Worm (Caenorhabditis elegans) whole organism, L1 larva: ENCODE measurements around the gene T21B4.15.

ENCODE experiments used
- C34B4.2 ChIP-seq: sonication (generic microtip); optimal IDR thresholded peaks from 2 replicates; lab custom pipeline; 2017; ENCODE audit warnings: mild to moderate bottlenecking, missing genetic modification characterization, missing compliant biosample characterization
- Y116A8C.19 ChIP-seq: sonication (generic microtip); optimal IDR thresholded peaks from 2 replicates; lab custom pipeline; 2016; ENCODE audit warnings: missing compliant biosample characterization, missing genetic modification characterization, borderline replicate concordance
- aha-1 ChIP-seq: fragments of 150-350 bp; optimal IDR thresholded peaks from 2 replicates; lab custom pipeline; 2014; ENCODE audit warnings: missing biosample characterization, missing genetic modification characterization
- aly-2 ChIP-seq: fragments of 150-350 bp; optimal IDR thresholded peaks from 2 replicates; lab custom pipeline; 2014; ENCODE audit warnings: missing biosample characterization, missing genetic modification characterization
- ama-1 ChIP-seq: fragments of 150-350 bp; optimal IDR thresholded peaks from 2 replicates; lab custom pipeline; 2014
- ceh-63 ChIP-seq: fragments of 200-800 bp; sonication (Bioruptor generic); optimal IDR thresholded peaks from 2 replicates; lab custom pipeline; 2018; ENCODE audit warnings: mild to moderate bottlenecking, missing genetic modification characterization, missing compliant biosample characterization
- ceh-82 ChIP-seq, 3 experiments: fragments of 150-350 bp in 1 of 3; sonication (generic microtip) in 2 of 3; optimal IDR thresholded peaks; 2 replicates each; lab custom pipeline; 2014 to 2017; ENCODE audit warnings: missing biosample characterization in 3 of 3, missing genetic modification characterization in 3 of 3
- ceh-88 ChIP-seq: fragments of 200-800 bp; sonication (Bioruptor generic); IDR thresholded peaks from 2 replicates; pipeline ENCODE4 v1.3.6; 2022; ENCODE audit warnings: missing genetic modification characterization, missing compliant biosample characterization
- ceh-90 ChIP-seq: sonication (generic microtip); optimal IDR thresholded peaks from 2 replicates; lab custom pipeline; 2016; ENCODE audit warnings: missing genetic modification characterization, missing compliant biosample characterization
- dpl-1 ChIP-seq, 3 experiments: fragments of 150-350 bp in 2 of 3; sonication (generic microtip) in 1 of 3; optimal IDR thresholded peaks; 2 replicates each; lab custom pipeline; 2014 to 2017; ENCODE audit warnings: missing biosample characterization in 3 of 3, missing genetic modification characterization in 3 of 3, missing genetic modification reagents in 3 of 3
- efl-1 ChIP-seq, 4 experiments: fragments of 150-350 bp; optimal IDR thresholded peaks in 3 of 4; peaks in 1 of 4; 1 replicate in 1 of 4; 2 replicates in 3 of 4; lab custom pipeline; 2014; ENCODE audit warnings: missing biosample characterization in 2 of 4, missing genetic modification characterization in 2 of 4, missing genetic modification reagents in 2 of 4
- egl-27 ChIP-seq, 2 experiments: fragments of 150-350 bp in 1 of 2; sonication (generic microtip); optimal IDR thresholded peaks; 3 replicates each; lab custom pipeline; 2017 to 2018; ENCODE audit warnings: missing biosample characterization in 2 of 2, missing genetic modification characterization in 2 of 2, missing genetic modification reagents in 2 of 2
- elt-2 ChIP-seq: sonication (generic microtip); optimal IDR thresholded peaks from 2 replicates; lab custom pipeline; 2016; ENCODE audit warnings: missing genetic modification characterization, mild to moderate bottlenecking, inconsistent platforms, missing compliant biosample characterization, missing genetic modification reagents
- elt-3 ChIP-seq, 6 experiments: fragments of 150-350 bp in 1 of 6; sonication (generic microtip); optimal IDR thresholded peaks; 2 replicates each; lab custom pipeline; 2017 to 2018; ENCODE audit warnings: missing biosample characterization in 6 of 6, missing genetic modification characterization in 6 of 6, inconsistent platforms in 1 of 6
- fkh-10 ChIP-seq: sonication (generic microtip); optimal IDR thresholded peaks from 2 replicates; lab custom pipeline; 2017; ENCODE audit warnings: missing biosample characterization, missing genetic modification reagents, missing genetic modification characterization
- fkh-4 ChIP-seq: sonication (generic microtip); optimal IDR thresholded peaks from 2 replicates; lab custom pipeline; 2016; ENCODE audit warnings: missing compliant biosample characterization, missing genetic modification characterization, borderline replicate concordance
- grh-1 ChIP-seq: fragments of 200-800 bp; sonication (Bioruptor generic); IDR thresholded peaks from 2 replicates; pipeline ENCODE4 v1.3.6; 2022; ENCODE audit warnings: missing genetic modification reagents, missing genetic modification characterization, missing compliant biosample characterization
- hpl-2 ChIP-seq: fragments of 150-350 bp; optimal IDR thresholded peaks from 2 replicates; lab custom pipeline; 2014; ENCODE audit warnings: missing biosample characterization, missing genetic modification reagents, missing genetic modification characterization
- jun-1 ChIP-seq: fragments of 150-350 bp; optimal IDR thresholded peaks from 2 replicates; lab custom pipeline; 2014; ENCODE audit warnings: missing biosample characterization, missing genetic modification reagents, missing genetic modification characterization
- lin-15B ChIP-seq: fragments of 150-350 bp; sonication (generic microtip); optimal IDR thresholded peaks from 3 replicates; lab custom pipeline; 2014; ENCODE audit warnings: missing biosample characterization, missing genetic modification characterization
- lir-3 ChIP-seq: sonication (generic microtip); optimal IDR thresholded peaks from 2 replicates; lab custom pipeline; 2016; ENCODE audit warnings: mild to moderate bottlenecking, missing genetic modification characterization, moderate library complexity, missing compliant biosample characterization; ENCODE audit not compliant: poor library complexity
- mdl-1 ChIP-seq, 2 experiments: fragments of 150-350 bp; optimal IDR thresholded peaks; 2 replicates each; lab custom pipeline; 2014 to 2017; ENCODE audit warnings: missing biosample characterization in 2 of 2, missing genetic modification characterization in 2 of 2, inconsistent platforms in 1 of 2
- mep-1 ChIP-seq: fragments of 150-350 bp; optimal IDR thresholded peaks from 2 replicates; lab custom pipeline; 2014; ENCODE audit warnings: missing biosample characterization, missing genetic modification characterization
- nhr-11 ChIP-seq: fragments of 150-350 bp; optimal IDR thresholded peaks from 2 replicates; lab custom pipeline; 2014; ENCODE audit warnings: missing biosample characterization, missing genetic modification characterization
- nhr-28 ChIP-seq: fragments of 150-350 bp; optimal IDR thresholded peaks from 2 replicates; lab custom pipeline; 2014; ENCODE audit warnings: missing biosample characterization, missing genetic modification characterization
- nhr-84 ChIP-seq: sonication (generic microtip); optimal IDR thresholded peaks from 2 replicates; lab custom pipeline; 2017; ENCODE audit warnings: missing biosample characterization, missing genetic modification characterization
- nhr-85 ChIP-seq: sonication (generic microtip); peaks from one replicate; lab custom pipeline; 2016; ENCODE audit warnings: missing genetic modification characterization, inconsistent platforms, missing compliant biosample characterization
- pqm-1 ChIP-seq: sonication (generic microtip); optimal IDR thresholded peaks from 3 replicates; lab custom pipeline; 2017; ENCODE audit warnings: missing biosample characterization, missing genetic modification characterization
- skn-1 ChIP-seq: fragments of 150-350 bp; optimal IDR thresholded peaks from 2 replicates; lab custom pipeline; 2014; ENCODE audit warnings: missing biosample characterization, missing genetic modification characterization
- snpc-4 ChIP-seq: fragments of 150-350 bp; optimal IDR thresholded peaks from 2 replicates; lab custom pipeline; 2014; ENCODE audit warnings: missing biosample characterization, missing genetic modification characterization
- sptf-1 ChIP-seq: fragments of 150-350 bp; optimal IDR thresholded peaks from 2 replicates; lab custom pipeline; 2014; ENCODE audit warnings: missing biosample characterization, missing genetic modification characterization
- swsn-7 ChIP-seq: sonication (generic microtip); optimal IDR thresholded peaks from 2 replicates; lab custom pipeline; 2016; ENCODE audit warnings: missing genetic modification characterization, missing compliant biosample characterization
- tlp-1 ChIP-seq: fragments of 150-350 bp; optimal IDR thresholded peaks from 2 replicates; lab custom pipeline; 2014; ENCODE audit warnings: missing biosample characterization, missing genetic modification characterization
- unc-130 ChIP-seq: fragments of 150-350 bp; optimal IDR thresholded peaks from 2 replicates; lab custom pipeline; 2017; ENCODE audit warnings: missing biosample characterization, missing genetic modification characterization, inconsistent platforms
- unc-30 ChIP-seq: sonication (generic microtip); optimal IDR thresholded peaks from 2 replicates; lab custom pipeline; 2017; ENCODE audit warnings: missing biosample characterization, missing genetic modification characterization
- unc-62 ChIP-seq: fragments of 150-350 bp; optimal IDR thresholded peaks from 2 replicates; lab custom pipeline; 2014; ENCODE audit warnings: missing biosample characterization, missing genetic modification reagents, missing genetic modification characterization
- unc-98 ChIP-seq: fragments of 200-800 bp; sonication (Bioruptor generic); IDR thresholded peaks from 2 replicates; pipeline ENCODE4 v1.3.6; 2022; ENCODE audit warnings: missing genetic modification characterization, missing compliant biosample characterization
- ztf-4 ChIP-seq: fragments of 150-350 bp; optimal IDR thresholded peaks from 2 replicates; lab custom pipeline; 2014; ENCODE audit warnings: missing biosample characterization, missing genetic modification characterization

Gene T21B4.15

ce11 chrII:12460602-12461453 lies 29.2 kb upstream of the T21B4.15 start, which contains the start of gene tag-280:
Gene tag-280, plus strand, starts transcription at chrII:12460652.
- TF ChIP-seq efl-1 (optimal IDR thresholded peaks at IDR 0.05; lab: Kevin White, UChicago): no peak
- peak in 1 of 2 experiments; percentile 59 for TF ChIP-seq efl-1 (GFP tag; optimal IDR thresholded peaks at IDR 0.05 in 1 of 2; lab: Kevin White, UChicago)
- TF ChIP-seq elt-3 (tag; optimal IDR thresholded peaks at IDR 0.05; lab: Kevin White, UChicago): no peak
- TF ChIP-seq, all 84 proteins: peak for 1

ce11 chrII:12462244-12462643 lies 27.8 kb upstream of the T21B4.15 start, which contains the start of gene F15A4.2:
Gene F15A4.2, plus strand, starts transcription at chrII:12462544.
- TF ChIP-seq pqm-1 (tag; lab: Kevin White, UChicago) (no peak), ceh-88 (GFP tag; lab: Robert Waterston, UW) (no peak), fkh-10 (GFP tag; lab: Kevin White, UChicago) (no peak)

ce11 chrII:12465557-12465956 lies 24.4 kb upstream of the T21B4.15 start, which contains the start of gene sre-37:
Gene sre-37, plus strand, starts transcription at chrII:12465857.
- TF ChIP-seq nhr-85: no peak
- no peak for TF ChIP-seq unc-130 (tag; lab: Kevin White, UChicago)
- no peak for TF ChIP-seq unc-98
- TF ChIP-seq C34B4.2: no peak
- TF ChIP-seq elt-2: no peak
- TF ChIP-seq ama-1: no peak
- TF ChIP-seq egl-27 (tag; optimal IDR thresholded peaks at IDR 0.05; lab: Kevin White, UChicago): no peak
- TF ChIP-seq Y116A8C.19 (tag; lab: Kevin White, UChicago): no peak
- TF ChIP-seq mep-1: no peak
- no peak for TF ChIP-seq ceh-63 (GFP tag; lab: Kevin White, UChicago)
- no peak for TF ChIP-seq swsn-7 (tag; lab: Kevin White, UChicago)
- no peak for TF ChIP-seq grh-1
- TF ChIP-seq, all 84 proteins: peak for 0

- TF ChIP-seq nhr-84 (tag; lab: Kevin White, UChicago) (no peak), jun-1 (tag; lab: Kevin White, UChicago) (no peak), snpc-4 (no peak), egl-27 (tag; optimal IDR thresholded peaks at IDR 0.05; lab: Kevin White, UChicago) (no peak), hpl-2 (GFP tag; lab: Kevin White, UChicago) (no peak), unc-30 (no peak)
Observed at ce11 chrII:12467047-12467446, 23.0 kb upstream of the T21B4.15 start, which contains the start of gene srg-16. Gene srg-16, plus strand, starts transcription at chrII:12467133.

ce11 chrII:12471138-12471855 lies 18.7 kb upstream of the T21B4.15 start, which contains the start of the genes F15A4.5 and phat-8:
Gene F15A4.5, minus strand, starts transcription at chrII:12471238.
Gene phat-8, plus strand, starts transcription at chrII:12471805.
- no peak for TF ChIP-seq mdl-1 (tag; optimal IDR thresholded peaks at IDR 0.05; lab: Kevin White, UChicago)
- TF ChIP-seq efl-1 (optimal IDR thresholded peaks at IDR 0.05; lab: Kevin White, UChicago): no peak
- peak in 1 of 2 experiments; percentile 58 for TF ChIP-seq efl-1 (GFP tag; optimal IDR thresholded peaks at IDR 0.05 in 1 of 2; lab: Kevin White, UChicago)
- no peak for TF ChIP-seq ceh-82 (tag; optimal IDR thresholded peaks at IDR 0.05; lab: Kevin White, UChicago)
- TF ChIP-seq, all 84 proteins: peak for 1

DNA sequence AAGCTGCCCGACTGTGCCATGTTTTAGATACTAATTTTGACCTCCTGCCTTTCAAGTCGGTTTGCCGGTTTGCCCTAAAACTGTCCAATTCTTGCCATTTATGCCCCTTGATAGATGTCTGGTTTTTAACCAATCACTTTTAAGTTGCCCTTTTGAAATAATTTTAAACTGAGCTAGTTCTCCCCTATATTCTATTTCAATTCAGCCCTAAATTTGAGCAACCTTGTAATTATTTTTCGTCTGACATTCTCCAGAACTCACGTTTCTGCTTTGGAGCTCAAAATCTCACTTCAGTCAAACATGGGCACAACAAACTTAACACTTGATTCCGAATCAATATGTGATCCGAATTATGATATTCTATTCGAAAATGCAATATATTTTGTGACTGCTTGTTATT lies 16.6 kb upstream of the T21B4.15 start, which contains the start of gene srg-17:
Gene srg-17, plus strand, starts transcription at position 301 of the 400 bp plus-strand sequence.
- TF ChIP-seq efl-1 (optimal IDR thresholded peaks at IDR 0.05; lab: Kevin White, UChicago) (no peak), efl-1 (GFP tag; optimal IDR thresholded peaks at IDR 0.05 in 1 of 2; lab: Kevin White, UChicago) (peak in 1 of 2 experiments; percentile 48), sptf-1 (no peak)

DNA sequence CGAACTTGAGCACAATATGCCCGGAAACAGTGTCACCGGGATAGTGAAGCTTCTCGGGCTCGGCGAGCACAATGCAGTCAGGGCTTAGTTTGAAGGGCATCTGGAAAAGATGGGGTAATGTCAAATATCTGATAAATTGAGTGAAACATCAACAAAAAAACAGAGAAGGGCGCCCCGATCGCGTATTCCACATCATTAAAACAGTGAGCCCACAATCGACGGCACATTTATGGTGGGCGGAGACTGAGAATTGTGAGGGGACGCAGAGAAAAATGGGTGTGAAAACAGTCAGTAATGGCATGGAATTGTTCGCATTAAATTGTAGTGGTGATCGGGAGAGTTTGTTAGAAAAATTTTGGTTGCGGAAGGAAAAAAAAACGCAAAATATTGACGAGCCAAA lies 9.2 kb upstream of the T21B4.15 start, which contains the start of gene arrd-9:
Gene arrd-9, minus strand, starts transcription at position 101 of the 400 bp plus-strand sequence.
- TF ChIP-seq lir-3: no peak
- no peak for TF ChIP-seq nhr-85
- no peak for TF ChIP-seq unc-30
- no peak for TF ChIP-seq dpl-1 (GFP tag; optimal IDR thresholded peaks at IDR 0.05; lab: Kevin White, UChicago)
- TF ChIP-seq fkh-4 (tag; lab: Kevin White, UChicago): no peak
- no peak for TF ChIP-seq ztf-4 (tag; lab: Kevin White, UChicago)
- no peak for TF ChIP-seq nhr-28 (tag; lab: Kevin White, UChicago)
- TF ChIP-seq tlp-1 (tag; lab: Kevin White, UChicago): no peak
- TF ChIP-seq nhr-11 (tag; lab: Kevin White, UChicago): no peak
- TF ChIP-seq lin-15B (tag; lab: Kevin White, UChicago): no peak
- no peak for TF ChIP-seq aha-1 (tag; lab: Kevin White, UChicago)
- TF ChIP-seq unc-62 (GFP tag; lab: Kevin White, UChicago): no peak
- no peak for TF ChIP-seq ceh-90 (tag; lab: Kevin White, UChicago)
- no peak for TF ChIP-seq skn-1 (tag; lab: Kevin White, UChicago)
- TF ChIP-seq aly-2 (tag; lab: Kevin White, UChicago): no peak
